Worm (Caenorhabditis elegans): ENCODE measurements around the gene tbc-1.
A peak's percentile ranks its signal among the peaks of the same experiment; 100 is the strongest.

tbc-1 gene

DNA sequence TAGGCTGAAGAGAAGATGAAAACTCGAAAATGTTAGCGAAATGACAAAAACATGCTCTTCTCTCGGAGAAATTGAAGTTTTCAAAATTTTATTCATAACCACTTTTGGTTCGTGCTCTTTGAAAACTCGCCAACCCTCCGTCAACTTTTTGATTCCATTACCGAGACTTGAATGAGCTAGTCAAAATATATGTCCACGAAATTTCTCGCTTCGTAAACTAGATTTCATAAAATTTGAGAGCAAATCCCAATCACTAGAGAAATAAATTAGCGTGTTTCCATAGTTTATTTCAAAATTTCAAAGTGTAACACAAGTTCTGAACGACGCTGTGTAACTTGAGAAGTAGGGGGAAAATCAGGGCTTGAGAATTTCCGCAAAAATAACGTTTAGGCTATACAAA lies 23.2 kb downstream of the tbc-1 start:
- peak; percentile 6 for TF ChIP-seq fkh-10 (GFP tag; optimal IDR thresholded peaks at IDR 0.05)
- no peak for TF ChIP-seq lir-3 (tag; optimal IDR thresholded peaks at IDR 0.05)

DNA sequence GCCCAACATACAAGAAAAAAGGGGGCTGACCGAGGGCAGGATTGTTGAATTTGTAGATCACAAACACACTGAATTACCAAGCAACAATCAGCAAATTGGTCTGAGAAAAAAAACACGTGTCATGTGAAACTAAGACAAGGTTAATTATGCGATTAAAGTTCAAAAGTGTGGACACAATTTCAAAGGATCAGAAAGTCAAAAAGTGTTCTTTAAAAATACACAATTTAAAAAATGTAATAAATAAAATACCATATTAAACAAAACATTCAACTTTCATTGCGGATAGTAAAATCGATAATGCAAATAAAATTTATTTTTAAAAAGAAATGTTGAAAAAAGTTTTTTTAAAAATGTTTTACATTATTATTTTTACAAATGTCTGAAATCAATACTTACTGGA lies 28.6 kb downstream of the tbc-1 start, which contains the start of gene cutl-3:
cutl-3 (minus strand) TSS at position 101 of the 400 bp plus-strand sequence.
- no peak for TF ChIP-seq ztf-7 (tag; optimal IDR thresholded peaks at IDR 0.05)
- TF ChIP-seq zfp-3 (GFP tag; conservative IDR thresholded peaks at IDR 0.05), result no peak
- no peak for TF ChIP-seq T26A8.4 (GFP tag; IDR thresholded peaks at IDR 0.05)
- TF ChIP-seq zip-2 (tag; optimal IDR thresholded peaks at IDR 0.05), result no peak
- TF ChIP-seq hif-1 (tag; optimal IDR thresholded peaks at IDR 0.05), result no peak
- TF ChIP-seq hlh-30 (tag; optimal IDR thresholded peaks at IDR 0.05; ENCODE audit: insufficient read depth), result no peak
- TF ChIP-seq unc-62 (GFP tag; optimal IDR thresholded peaks at IDR 0.05 in 1 of 2), result no peak
- no peak for TF ChIP-seq unc-62 (tag; optimal IDR thresholded peaks at IDR 0.05)
- TF ChIP-seq unc-39 (tag; optimal IDR thresholded peaks at IDR 0.05), result no peak
- no peak for TF ChIP-seq F37D6.2 (tag; optimal IDR thresholded peaks at IDR 0.05)
- no peak for TF ChIP-seq vab-7 (GFP tag; IDR thresholded peaks at IDR 0.05)

DNA sequence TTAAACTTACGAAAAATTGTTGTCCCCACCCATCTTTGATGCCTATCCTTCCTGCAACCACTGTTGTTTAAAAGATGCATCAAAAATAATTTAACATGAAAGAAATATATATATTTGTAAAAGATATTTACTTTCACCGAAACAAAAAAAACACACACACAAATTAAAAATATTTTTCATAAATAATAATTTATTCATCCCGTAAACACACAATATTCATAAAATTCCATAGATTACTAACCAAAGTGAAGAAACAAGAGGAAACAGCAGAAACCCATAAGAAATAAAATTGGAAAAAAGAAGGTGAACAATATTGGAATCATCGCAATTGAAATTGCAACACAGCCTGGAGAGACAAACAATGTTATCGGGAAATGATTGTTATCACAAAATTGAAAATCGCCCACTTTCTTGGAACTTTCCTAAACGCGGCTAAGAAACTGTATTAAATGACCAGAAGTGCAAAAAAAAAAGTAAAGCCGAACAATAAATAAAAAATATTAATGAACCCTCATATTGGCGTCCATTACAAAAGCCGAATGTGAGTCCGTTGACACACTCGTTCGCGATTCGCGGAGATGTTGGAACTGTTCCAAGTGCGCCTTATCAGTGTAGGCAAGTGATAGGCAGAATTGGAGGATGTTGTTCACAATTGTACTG lies 33.5 kb downstream of the tbc-1 start, which contains the start of gene slc-25A18.1:
slc-25A18.1 (minus strand) TSS at position 51 of the 660 bp plus-strand sequence.
- TF ChIP-seq pqm-1 (tag; optimal IDR thresholded peaks at IDR 0.05), result peak; percentile 58
- TF ChIP-seq arid-1 (GFP tag; conservative IDR thresholded peaks at IDR 0.05), result no peak
- no peak for TF ChIP-seq attf-4 (tag; optimal IDR thresholded peaks at IDR 0.05)
- TF ChIP-seq nhr-48 (tag; optimal IDR thresholded peaks at IDR 0.05), result no peak
- peak; percentile 17; the same call in 1 of the 2 replicates for TF ChIP-seq dmd-6 (GFP tag; IDR thresholded peaks at IDR 0.05)

DNA sequence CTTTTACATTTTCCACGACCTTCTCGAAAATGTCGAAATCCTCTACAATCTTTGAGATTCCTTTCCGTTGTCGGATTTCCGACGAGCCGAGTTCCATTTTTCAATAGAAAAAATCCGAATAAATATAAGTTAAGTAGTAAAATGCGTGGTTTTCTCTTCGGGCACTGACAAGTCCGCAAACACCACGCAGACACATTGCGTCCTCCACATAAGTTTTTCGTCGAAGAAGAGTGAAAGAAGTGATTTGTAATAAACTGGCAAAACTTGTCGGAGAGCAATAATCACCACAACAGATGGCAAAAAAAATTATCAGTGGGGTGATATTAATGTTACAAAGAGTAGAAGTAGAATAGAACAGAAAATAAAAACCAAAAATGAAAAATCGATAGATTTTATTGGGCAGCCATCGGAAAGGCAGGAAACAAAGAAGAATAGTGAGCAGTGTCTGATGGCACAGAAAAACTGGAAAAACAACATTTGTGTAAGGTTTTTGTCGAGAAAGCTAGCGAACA lies 36.4 kb downstream of the tbc-1 start, which contains the start of gene ergi-2:
ergi-2 (minus strand) TSS at position 462 of the 512 bp plus-strand sequence.
- TF ChIP-seq egl-27 (tag; optimal IDR thresholded peaks at IDR 0.05) (no peak), hlh-30 (tag; optimal IDR thresholded peaks at IDR 0.05; ENCODE audit: insufficient read depth) (peak; percentile 19), unc-39 (tag; optimal IDR thresholded peaks at IDR 0.05) (no peak), ztf-11 (tag; optimal IDR thresholded peaks at IDR 0.05) (no peak), snpc-1.2 (GFP tag; IDR thresholded peaks at IDR 0.05) (no peak), dpl-1 (GFP tag; optimal IDR thresholded peaks at IDR 0.05) (peak; percentile 5), nhr-41 (GFP tag; IDR thresholded peaks at IDR 0.05) (no peak), duxl-1 (tag; optimal IDR thresholded peaks at IDR 0.05; ENCODE audit: poor library complexity) (no peak), gei-8 (GFP tag; optimal IDR thresholded peaks at IDR 0.05) (no peak), lin-13 (GFP tag; optimal IDR thresholded peaks at IDR 0.05) (no peak), mep-1 (tag; optimal IDR thresholded peaks at IDR 0.05) (peak; percentile 22), R02D3.7 (tag; optimal IDR thresholded peaks at IDR 0.05) (no peak), hlh-11 (tag; optimal IDR thresholded peaks at IDR 0.05) (peak; percentile 23), hmg-1.1 (GFP tag; IDR thresholded peaks at IDR 0.05) (peak; percentile 40; the same call in 1 of the 2 replicates), tag-97 (GFP tag; IDR thresholded peaks at IDR 0.05) (no peak), mes-2 (tag; optimal IDR thresholded peaks at IDR 0.05; ENCODE audit: poor library complexity, severe bottlenecking) (peak; percentile 57), dve-1 (tag; optimal IDR thresholded peaks at IDR 0.05; ENCODE audit: insufficient read depth) (peak; percentile 1), nhr-42 (GFP tag; IDR thresholded peaks at IDR 0.05) (no peak), lsy-2 (tag; optimal IDR thresholded peaks at IDR 0.05) (peak in 1 of 2 experiments; percentile 22), nhr-6 (tag; optimal IDR thresholded peaks at IDR 0.05) (peak; percentile 12), F44E2.7 (GFP tag; IDR thresholded peaks at IDR 0.05) (no peak), nhr-237 (tag; optimal IDR thresholded peaks at IDR 0.05) (no peak)
